Fruit fly (Drosophila melanogaster): ENCODE measurements around the gene Pex14.

dm6 chr3L:20758583-20758982 is 20.0 kb upstream of the Pex14 start, which contains the start of gene CG43251:
- no peak for TF ChIP-seq h (optimal IDR thresholded peaks at IDR 0.05)
- no peak for TF ChIP-seq Sin3A (optimal IDR thresholded peaks at IDR 0.05)

Measured in Kc167 (cell line).